Fruit fly (Drosophila melanogaster) whole organism, embryonic: ENCODE measurements around the gene CG33286.

Experiments used
- CG10366 ChIP-seq: fragments of 200-800 bp; sonication (Bioruptor generic); IDR thresholded peaks from 2 replicates; pipeline ENCODE4 v1.3.6; 2022; ENCODE audit warnings: missing biosample characterization, missing genetic modification characterization
- CG13287 ChIP-seq: fragments of 200-800 bp; sonication (Bioruptor generic); IDR thresholded peaks from 2 replicates; pipeline ENCODE4 v1.3.6; 2022; ENCODE audit warnings: missing biosample characterization, missing genetic modification characterization; ENCODE audit not compliant: partially characterized antibody
- CG14667 ChIP-seq: fragments of 200-800 bp; sonication (Bioruptor generic); IDR thresholded peaks from 2 replicates; pipeline ENCODE4 v1.3.6; 2022; ENCODE audit warnings: missing biosample characterization, missing genetic modification characterization
- CG3838 ChIP-seq: fragments of 200-800 bp; sonication (Bioruptor generic); optimal IDR thresholded peaks from 3 replicates; lab custom pipeline; 2016; ENCODE audit warnings: missing biosample characterization, missing genetic modification characterization
- CG4282 ChIP-seq: fragments of 200-800 bp; sonication (Bioruptor generic); optimal IDR thresholded peaks from 2 replicates; lab custom pipeline; 2016; ENCODE audit warnings: missing biosample characterization, missing genetic modification characterization
- CG4360 ChIP-seq: fragments of 200-800 bp; sonication (Bioruptor generic); IDR thresholded peaks from 2 replicates; pipeline ENCODE4 v1.3.6; 2022; ENCODE audit warnings: missing biosample characterization, missing genetic modification characterization
- CG7786 ChIP-seq: fragments of 200-800 bp; sonication (Bioruptor generic); optimal IDR thresholded peaks from 2 replicates; lab custom pipeline; 2016; ENCODE audit warnings: missing biosample characterization, missing genetic modification characterization
- CG9797 ChIP-seq: fragments of 200-800 bp; sonication (Bioruptor generic); optimal IDR thresholded peaks from 3 replicates; lab custom pipeline; 2018; ENCODE audit warnings: missing biosample characterization, mild to moderate bottlenecking, missing genetic modification characterization
- Dad ChIP-seq: fragments of 200-800 bp; sonication (Bioruptor generic); optimal IDR thresholded peaks from 3 replicates; lab custom pipeline; 2016; ENCODE audit warnings: missing biosample characterization, missing genetic modification characterization
- Dip2 ChIP-seq: fragments of 200-800 bp; sonication (Bioruptor generic); IDR thresholded peaks from 2 replicates; pipeline ENCODE4 v1.3.6; 2022; ENCODE audit warnings: missing biosample characterization, missing genetic modification characterization
- Drgx ChIP-seq: fragments of 200-800 bp; sonication (Bioruptor generic); IDR thresholded peaks from 2 replicates; pipeline ENCODE4 v1.3.6; 2022; ENCODE audit warnings: missing biosample characterization, missing genetic modification characterization
- ERR ChIP-seq: fragments of 200-800 bp; sonication (Bioruptor generic); optimal IDR thresholded peaks from 2 replicates; lab custom pipeline; 2016; ENCODE audit warnings: missing biosample characterization, missing genetic modification characterization
- Ets65A ChIP-seq: fragments of 200-800 bp; sonication (Bioruptor generic); peaks from one replicate; lab custom pipeline; 2016; ENCODE audit warnings: missing biosample characterization, missing genetic modification characterization
- HLH3B ChIP-seq: fragments of 200-800 bp; sonication (Bioruptor generic); IDR thresholded peaks from 2 replicates; pipeline ENCODE4 v1.3.6; 2022; ENCODE audit warnings: missing biosample characterization, missing genetic modification characterization
- HLH4C ChIP-seq: fragments of 200-800 bp; sonication (Bioruptor generic); IDR thresholded peaks from 3 replicates; pipeline ENCODE4 v1.3.6; 2022; ENCODE audit warnings: missing biosample characterization, missing genetic modification characterization; ENCODE audit not compliant: partially characterized antibody
- HmgZ ChIP-seq: fragments of 200-800 bp; sonication (Bioruptor generic); optimal IDR thresholded peaks from 2 replicates; lab custom pipeline; 2018; ENCODE audit warnings: missing biosample characterization, mild to moderate bottlenecking, missing genetic modification characterization
- Hsf ChIP-seq: fragments of 200-800 bp; sonication (Bioruptor generic); optimal IDR thresholded peaks from 3 replicates; lab custom pipeline; 2016; ENCODE audit warnings: missing biosample characterization, missing genetic modification characterization
- Med ChIP-seq: fragments of 200-800 bp; sonication (Bioruptor generic); peaks from one replicate; lab custom pipeline; 2016; ENCODE audit warnings: missing biosample characterization, missing genetic modification characterization, mild to moderate bottlenecking, inconsistent platforms, moderate library complexity
- Opbp ChIP-seq: fragments of 200-800 bp; sonication (Bioruptor generic); IDR thresholded peaks from 3 replicates; pipeline ENCODE4 v1.3.6; 2022; ENCODE audit warnings: missing biosample characterization, missing genetic modification characterization; ENCODE audit not compliant: partially characterized antibody
- PHDP ChIP-seq: fragments of 200-800 bp; sonication (Bioruptor generic); optimal IDR thresholded peaks from 3 replicates; lab custom pipeline; 2018; ENCODE audit warnings: missing biosample characterization, mild to moderate bottlenecking, missing genetic modification characterization, moderate library complexity
- Taf1 ChIP-seq: fragments of 200-800 bp; sonication (Bioruptor generic); IDR thresholded peaks from 2 replicates; pipeline ENCODE4 v1.3.6; 2022; ENCODE audit warnings: missing biosample characterization, missing genetic modification characterization
- aop ChIP-seq: fragments of 200-800 bp; sonication (Bioruptor generic); IDR thresholded peaks from 2 replicates; pipeline ENCODE4 v1.3.6; 2022; ENCODE audit warnings: missing biosample characterization, missing genetic modification characterization
- bsh ChIP-seq, 2 experiments: fragments of 200-800 bp; sonication (Bioruptor generic); optimal IDR thresholded peaks; 2 replicates each; lab custom pipeline; 2017 to 2018; ENCODE audit warnings: mild to moderate bottlenecking in 2 of 2, missing biosample characterization in 2 of 2, missing genetic modification characterization in 2 of 2, moderate library complexity in 1 of 2
- fd96Cb ChIP-seq: fragments of 200-800 bp; sonication (Bioruptor generic); optimal IDR thresholded peaks from 2 replicates; lab custom pipeline; 2018; ENCODE audit warnings: missing biosample characterization, mild to moderate bottlenecking, missing genetic modification characterization, moderate library complexity
- fru ChIP-seq: fragments of >200 bp; optimal IDR thresholded peaks from 2 replicates; lab custom pipeline; 2017
- gce ChIP-seq: fragments of 200-800 bp; sonication (Bioruptor generic); IDR thresholded peaks from 3 replicates; pipeline ENCODE4 v1.3.6; 2022; ENCODE audit warnings: missing biosample characterization, missing genetic modification characterization
- gro ChIP-seq: fragments of 200-800 bp; sonication (Bioruptor generic); optimal IDR thresholded peaks from 2 replicates; lab custom pipeline; 2016; ENCODE audit warnings: missing biosample characterization, missing genetic modification characterization
- hb ChIP-seq: fragments of 200-800 bp; sonication (Bioruptor generic); IDR thresholded peaks from 3 replicates; pipeline ENCODE4 v1.3.6; 2022; ENCODE audit warnings: missing biosample characterization, missing genetic modification characterization; ENCODE audit not compliant: partially characterized antibody
- kah ChIP-seq: fragments of 200-800 bp; sonication (Bioruptor generic); optimal IDR thresholded peaks from 2 replicates; lab custom pipeline; 2018; ENCODE audit warnings: missing biosample characterization, mild to moderate bottlenecking, missing genetic modification characterization
- nom ChIP-seq: fragments of 200-800 bp; sonication (Bioruptor generic); optimal IDR thresholded peaks from 2 replicates; lab custom pipeline; 2017; ENCODE audit warnings: missing biosample characterization, missing genetic modification characterization, mild to moderate bottlenecking, moderate library complexity, missing genetic modification reagents
- sc ChIP-seq, 3 experiments: fragments of >200 bp in 2 of 3; fragments of 200-800 bp in 1 of 3; sonication (Bioruptor generic) in 1 of 3; optimal IDR thresholded peaks; 2 replicates in 2 of 3; 3 replicates in 1 of 3; lab custom pipeline; 2017; ENCODE audit warnings: mild to moderate bottlenecking in 1 of 3, missing biosample characterization in 1 of 3, missing genetic modification characterization in 1 of 3, missing genetic modification reagents in 1 of 3
- sens ChIP-seq: fragments of 200-800 bp; sonication (Bioruptor generic); peaks from one replicate; lab custom pipeline; 2016; ENCODE audit warnings: missing biosample characterization, missing genetic modification characterization

CG33286 gene

dm6 chr3L:20990231-20990630, 15.7 kb upstream of the CG33286 start:
- TF ChIP-seq Hsf (no peak), nom (GFP tag; lab: Kevin White, UChicago) (peak; percentile 0)
- TF ChIP-seq, all 482 proteins: peak for 1

dm6 chr3L:20988862-20989261, 14.4 kb upstream of the CG33286 start:
- TF ChIP-seq sens (GFP tag; lab: Kevin White, UChicago) (peak; percentile 10), CG4282 (GFP tag; lab: Kevin White, UChicago) (no peak), ERR (GFP tag; lab: Kevin White, UChicago) (no peak), Med (no peak), nom (GFP tag; lab: Kevin White, UChicago) (peak; percentile 51), Ets65A (peak; percentile 12), gce (GFP tag; lab: Robert Waterston, UW) (no peak), HLH4C (GFP tag; lab: Robert Waterston, UW) (no peak), Drgx (GFP tag; lab: Robert Waterston, UW) (peak; percentile 62), HmgZ (no peak), bsh (GFP tag; optimal IDR thresholded peaks at IDR 0.05; lab: Kevin White, UChicago) (peak in 1 of 2 experiments; percentile 81), Opbp (GFP tag; lab: Robert Waterston, UW) (no peak)
- TF ChIP-seq, all 482 proteins: peak for 5

dm6 chr3L:20987895-20988294, 13.4 kb upstream of the CG33286 start:
- TF ChIP-seq gro (no peak), hb (GFP tag; lab: Robert Waterston, UW) (0 out of 3 replicates have a peak, but pooled peaks have one; percentile 1), Taf1 (GFP tag; lab: Robert Waterston, UW) (no peak), CG9797 (GFP tag; lab: Kevin White, UChicago) (no peak), kah (no peak), CG7786 (GFP tag; lab: Kevin White, UChicago) (no peak), PHDP (tag; lab: Kevin White, UChicago) (no peak), bsh (GFP tag; optimal IDR thresholded peaks at IDR 0.05; lab: Kevin White, UChicago) (peak in 1 of 2 experiments; percentile 2), CG10366 (GFP tag; lab: Robert Waterston, UW) (no peak), CG4360 (GFP tag; lab: Robert Waterston, UW) (no peak), fru (lab: Kevin White, UChicago) (no peak), fd96Cb (tag; lab: Kevin White, UChicago) (no peak), aop (GFP tag; lab: Robert Waterston, UW) (no peak), Drgx (GFP tag; lab: Robert Waterston, UW) (peak; percentile 34; the same call in 1 of the 2 replicates), Dad (GFP tag; lab: Kevin White, UChicago) (no peak)
- TF ChIP-seq, all 482 proteins: peak for 3

dm6 chr3L:20986929-20987363, 12.4 kb upstream of the CG33286 start:
- TF ChIP-seq nom (GFP tag; lab: Kevin White, UChicago) (peak; percentile 18), sc (optimal IDR thresholded peaks at IDR 0.05; lab: Kevin White, UChicago) (no peak), sc (GFP tag; optimal IDR thresholded peaks at IDR 0.05; lab: Kevin White, UChicago) (no peak), CG14667 (GFP tag; lab: Robert Waterston, UW) (no peak), Drgx (GFP tag; lab: Robert Waterston, UW) (peak; percentile 69), HLH3B (no peak), Dip2 (GFP tag; lab: Robert Waterston, UW) (no peak), CG13287 (GFP tag; lab: Robert Waterston, UW) (no peak), CG3838 (GFP tag; lab: Kevin White, UChicago) (no peak), bsh (GFP tag; optimal IDR thresholded peaks at IDR 0.05; lab: Kevin White, UChicago) (peak in 1 of 2 experiments; percentile 26)
